Fruit fly (Drosophila melanogaster): Measurements from ENCODE around the gene CG9449.

- TF ChIP-seq rgr (GFP tag; optimal IDR thresholded peaks at IDR 0.05) (no peak), Dfd (GFP tag; optimal IDR thresholded peaks at IDR 0.05) (no peak), br (GFP tag; optimal IDR thresholded peaks at IDR 0.05) (no peak)
These were observed 27.2 kb upstream of the CG9449 start for dm6 chr3L:19524690-19525089.

Measured in whole organism, wandering third instar larva.